Worm (Caenorhabditis elegans): ENCODE measurements around the gene ttr-51.

- TF ChIP-seq gmeb-1 (tag; optimal IDR thresholded peaks at IDR 0.05) (no peak), fos-1 (tag; optimal IDR thresholded peaks at IDR 0.05) (no peak)
These were observed 42.5 kb downstream of the ttr-51 start, which contains the start of gene C48D1.9 for ce11 chrIV:13209566-13209965.

All from whole organism, L2 larva.